Worm (Caenorhabditis elegans) whole organism, L4 larva: ENCODE measurements around the gene C50B8.6.

Experiments
- R02D3.7 ChIP-seq: fragments of 150-350 bp; sonication (generic microtip); optimal IDR thresholded peaks from 3 replicates; lab custom pipeline; 2014; ENCODE audit warnings: missing biosample characterization, missing genetic modification characterization
- spr-3 ChIP-seq: fragments of 200-800 bp; sonication (Bioruptor generic); optimal IDR thresholded peaks from 2 replicates; lab custom pipeline; 2018; ENCODE audit warnings: mild to moderate bottlenecking, missing genetic modification characterization, missing compliant biosample characterization
- ztf-7 ChIP-seq: fragments of 150-350 bp; optimal IDR thresholded peaks from 2 replicates; lab custom pipeline; 2014; ENCODE audit warnings: missing biosample characterization, missing genetic modification characterization

DNA sequence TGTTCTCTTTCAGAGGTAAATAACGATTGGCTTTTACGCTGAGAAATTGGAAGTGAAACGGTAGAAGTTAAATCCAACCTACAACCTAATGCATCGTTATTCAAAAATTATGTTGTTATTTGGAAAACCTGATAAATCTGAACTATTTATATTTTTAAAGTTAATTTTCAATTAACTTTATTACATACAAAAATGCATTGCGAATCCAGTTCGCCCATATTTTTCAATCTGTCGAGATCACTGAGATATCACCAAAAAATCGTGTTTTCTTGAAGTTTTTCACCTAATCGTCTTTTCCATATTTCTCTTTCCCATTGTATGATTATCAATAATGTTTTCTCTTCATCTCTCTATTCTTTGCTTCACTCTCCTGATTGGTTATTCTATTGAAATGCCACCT is 41.9 kb downstream of the C50B8.6 start, which contains the start of gene F53F4.15:
- no peak for TF ChIP-seq ztf-7 (tag; lab: Kevin White, UChicago)
- TF ChIP-seq R02D3.7 (tag; lab: Kevin White, UChicago) = no peak
- TF ChIP-seq spr-3 (GFP tag; lab: Kevin White, UChicago) = no peak
